Worm (Caenorhabditis elegans): ENCODE data around the gene C25B8.8.

C25B8.8 gene

ce11 chrX:6609717-6610116 lies at the start of gene C25B8.8:
Gene C25B8.8, plus strand, starts transcription at chrX:6610017.
- TF ChIP-seq med-1 (GFP tag; optimal IDR thresholded peaks at IDR 0.05; ENCODE audit: insufficient read depth) (no peak), ztf-29 (GFP tag; IDR thresholded peaks at IDR 0.05) (no peak), ztf-23 (GFP tag; IDR thresholded peaks at IDR 0.05) (no peak)

- TF ChIP-seq tab-1 (GFP tag; IDR thresholded peaks at IDR 0.05) (no peak), cog-1 (tag; optimal IDR thresholded peaks at IDR 0.05) (no peak), ztf-23 (GFP tag; IDR thresholded peaks at IDR 0.05) (no peak), klf-2 (GFP tag; conservative IDR thresholded peaks at IDR 0.05) (no peak), flt-1 (GFP tag; IDR thresholded peaks at IDR 0.05) (no peak), ref-1 (GFP tag; conservative IDR thresholded peaks at IDR 0.05) (no peak), ztf-29 (GFP tag; IDR thresholded peaks at IDR 0.05) (no peak), T22C8.4 (GFP tag; IDR thresholded peaks at IDR 0.05) (no peak), med-1 (GFP tag; optimal IDR thresholded peaks at IDR 0.05; ENCODE audit: insufficient read depth) (no peak)
Measured at ce11 chrX:6560495-6560894, 49.3 kb upstream of the C25B8.8 start.

DNA sequence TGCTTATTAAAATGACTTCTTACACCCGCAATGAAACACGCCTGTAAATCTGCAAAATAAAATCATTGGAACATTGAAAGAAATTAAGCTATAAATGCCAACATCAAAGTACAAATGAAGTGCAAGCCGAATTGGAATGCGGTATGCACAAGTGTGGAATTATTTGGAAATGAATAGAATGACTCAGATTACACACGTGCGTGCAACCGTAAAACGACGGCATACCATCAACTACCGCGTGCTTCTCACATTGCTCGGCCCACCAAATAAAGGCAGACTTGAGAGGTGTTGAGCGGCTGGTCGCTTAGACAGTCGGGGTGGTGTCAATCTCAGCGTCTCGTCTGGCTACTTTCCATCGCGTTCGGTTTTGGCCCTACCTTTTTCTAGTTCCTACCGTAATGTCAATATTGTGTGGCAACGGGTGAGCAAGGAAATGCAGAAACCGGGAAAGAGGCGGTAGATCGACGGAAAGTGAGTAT lies 47.4 kb upstream of the C25B8.8 start, which contains the start of gene aaim-1:
aaim-1 (minus strand) TSS at position 51 of the 479 bp plus-strand sequence.
- TF ChIP-seq cog-1 (tag; optimal IDR thresholded peaks at IDR 0.05) = no peak
- TF ChIP-seq T22C8.4 (GFP tag; IDR thresholded peaks at IDR 0.05) = no peak
- no peak for TF ChIP-seq flt-1 (GFP tag; IDR thresholded peaks at IDR 0.05)
- no peak for TF ChIP-seq med-1 (GFP tag; optimal IDR thresholded peaks at IDR 0.05; ENCODE audit: insufficient read depth)
- TF ChIP-seq ztf-29 (GFP tag; IDR thresholded peaks at IDR 0.05) = no peak
- no peak for TF ChIP-seq ztf-23 (GFP tag; IDR thresholded peaks at IDR 0.05)
- TF ChIP-seq klf-2 (GFP tag; conservative IDR thresholded peaks at IDR 0.05) = no peak
- TF ChIP-seq tab-1 (GFP tag; IDR thresholded peaks at IDR 0.05) = no peak
- TF ChIP-seq ref-1 (GFP tag; conservative IDR thresholded peaks at IDR 0.05) = no peak

DNA sequence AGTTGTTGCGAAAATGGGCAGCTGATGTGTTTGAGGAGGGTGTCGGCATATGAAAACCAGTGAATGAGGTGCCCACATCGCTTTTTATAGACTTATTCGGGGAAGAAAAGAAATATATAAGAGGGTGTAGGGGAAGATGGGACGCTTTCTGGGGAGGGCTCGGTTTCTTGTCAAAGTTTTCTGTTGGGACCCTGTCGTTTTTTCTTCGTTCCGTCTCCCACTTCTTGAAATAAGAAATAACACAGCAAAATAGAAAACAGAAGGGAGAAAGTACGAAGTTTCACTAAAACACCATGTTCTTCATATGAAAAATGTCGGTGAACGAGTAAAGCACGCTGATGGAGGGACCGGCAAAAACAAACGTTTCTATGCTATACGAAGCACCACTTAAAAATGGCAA lies 40.2 kb upstream of the C25B8.8 start, which contains the start of gene dop-3:
dop-3 (minus strand) TSS at position 101 of the 400 bp plus-strand sequence.
- TF ChIP-seq T22C8.4 (GFP tag; IDR thresholded peaks at IDR 0.05) (no peak), klf-2 (GFP tag; conservative IDR thresholded peaks at IDR 0.05) (no peak), cog-1 (tag; optimal IDR thresholded peaks at IDR 0.05) (no peak), flt-1 (GFP tag; IDR thresholded peaks at IDR 0.05) (no peak), med-1 (GFP tag; optimal IDR thresholded peaks at IDR 0.05; ENCODE audit: insufficient read depth) (no peak), ref-1 (GFP tag; conservative IDR thresholded peaks at IDR 0.05) (no peak), tab-1 (GFP tag; IDR thresholded peaks at IDR 0.05) (no peak), ztf-23 (GFP tag; IDR thresholded peaks at IDR 0.05) (no peak), ztf-29 (GFP tag; IDR thresholded peaks at IDR 0.05) (no peak)

ce11 chrX:6572987-6573386 lies 36.8 kb upstream of the C25B8.8 start:
- no peak for TF ChIP-seq flt-1 (GFP tag; IDR thresholded peaks at IDR 0.05)
- TF ChIP-seq tab-1 (GFP tag; IDR thresholded peaks at IDR 0.05) = no peak
- TF ChIP-seq ztf-23 (GFP tag; IDR thresholded peaks at IDR 0.05) = no peak
- TF ChIP-seq klf-2 (GFP tag; conservative IDR thresholded peaks at IDR 0.05) = no peak
- TF ChIP-seq ref-1 (GFP tag; conservative IDR thresholded peaks at IDR 0.05) = no peak
- TF ChIP-seq med-1 (GFP tag; optimal IDR thresholded peaks at IDR 0.05; ENCODE audit: insufficient read depth) = no peak

DNA sequence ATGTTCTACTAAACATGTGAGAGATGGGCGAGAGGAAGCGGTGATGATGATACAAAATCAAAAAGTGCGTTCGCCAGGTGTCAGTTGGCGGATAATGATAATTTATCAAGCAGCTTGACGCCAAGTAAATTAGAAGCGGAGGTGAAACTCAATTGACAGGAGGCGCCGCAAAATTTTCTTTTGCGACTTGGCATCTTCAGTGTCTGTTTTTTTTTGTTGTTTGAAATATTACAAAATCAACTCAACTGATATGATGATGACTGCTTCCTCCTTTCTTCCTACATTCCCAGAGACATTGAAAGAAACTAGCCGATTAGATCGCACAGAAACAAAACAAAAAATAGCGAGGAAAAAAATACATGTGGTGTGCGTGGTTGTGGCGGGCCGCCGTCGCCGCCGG lies 33.8 kb upstream of the C25B8.8 start:
- TF ChIP-seq ref-1 (GFP tag; conservative IDR thresholded peaks at IDR 0.05) (no peak), tab-1 (GFP tag; IDR thresholded peaks at IDR 0.05) (no peak), klf-2 (GFP tag; conservative IDR thresholded peaks at IDR 0.05) (no peak), flt-1 (GFP tag; IDR thresholded peaks at IDR 0.05) (no peak), ztf-29 (GFP tag; IDR thresholded peaks at IDR 0.05) (no peak), med-1 (GFP tag; optimal IDR thresholded peaks at IDR 0.05; ENCODE audit: insufficient read depth) (no peak), cog-1 (tag; optimal IDR thresholded peaks at IDR 0.05) (no peak), T22C8.4 (GFP tag; IDR thresholded peaks at IDR 0.05) (no peak), ztf-23 (GFP tag; IDR thresholded peaks at IDR 0.05) (no peak)

DNA sequence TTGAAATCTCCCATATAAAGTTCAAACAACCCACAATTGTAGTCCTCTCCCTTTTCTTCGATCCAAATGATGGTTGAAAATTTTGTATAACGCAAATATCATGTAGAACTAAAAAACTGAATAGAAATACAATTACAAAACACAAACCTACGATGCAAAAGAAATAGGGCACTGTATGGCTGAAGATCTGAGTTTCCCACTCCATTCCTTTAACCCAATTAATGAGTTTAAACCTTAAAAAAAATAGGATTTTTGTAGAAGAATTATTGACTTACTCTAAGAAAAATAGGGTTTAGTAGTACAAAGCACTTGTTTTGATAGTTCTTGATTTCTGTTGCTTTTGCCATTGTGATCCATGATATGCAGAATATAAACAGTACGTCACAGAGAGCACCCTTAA lies 26.4 kb upstream of the C25B8.8 start:
- TF ChIP-seq ztf-29 (GFP tag; IDR thresholded peaks at IDR 0.05) = no peak
- no peak for TF ChIP-seq flt-1 (GFP tag; IDR thresholded peaks at IDR 0.05)
- no peak for TF ChIP-seq cog-1 (tag; optimal IDR thresholded peaks at IDR 0.05)
- TF ChIP-seq tab-1 (GFP tag; IDR thresholded peaks at IDR 0.05) = no peak
- no peak for TF ChIP-seq ref-1 (GFP tag; conservative IDR thresholded peaks at IDR 0.05)
- no peak for TF ChIP-seq med-1 (GFP tag; optimal IDR thresholded peaks at IDR 0.05; ENCODE audit: insufficient read depth)
- no peak for TF ChIP-seq T22C8.4 (GFP tag; IDR thresholded peaks at IDR 0.05)
- TF ChIP-seq ztf-23 (GFP tag; IDR thresholded peaks at IDR 0.05) = no peak
- no peak for TF ChIP-seq klf-2 (GFP tag; conservative IDR thresholded peaks at IDR 0.05)

DNA sequence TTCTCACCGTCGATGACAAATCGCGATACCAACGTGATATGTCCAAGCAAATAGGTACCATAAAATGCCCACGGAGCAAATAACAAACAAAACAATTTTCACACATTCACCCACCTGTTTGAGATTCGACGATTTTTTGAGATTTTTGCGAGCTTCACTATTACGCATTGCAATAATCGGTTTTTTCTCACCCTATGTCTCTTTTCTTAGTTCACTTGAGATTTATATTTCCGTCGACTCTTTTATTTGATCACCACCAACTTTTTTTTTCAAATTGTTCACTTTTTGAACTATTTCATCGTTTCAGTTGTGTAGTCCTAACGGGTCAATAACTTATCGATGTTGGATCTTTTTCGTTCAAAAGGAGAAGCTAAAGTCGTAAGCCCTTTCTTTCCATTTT lies 21.3 kb upstream of the C25B8.8 start, which contains the start of gene fbxl-4:
fbxl-4 (plus strand) TSS at position 301 of the 400 bp plus-strand sequence.
- TF ChIP-seq klf-2 (GFP tag; conservative IDR thresholded peaks at IDR 0.05) = no peak
- TF ChIP-seq ztf-29 (GFP tag; IDR thresholded peaks at IDR 0.05) = no peak
- no peak for TF ChIP-seq cog-1 (tag; optimal IDR thresholded peaks at IDR 0.05)
- no peak for TF ChIP-seq T22C8.4 (GFP tag; IDR thresholded peaks at IDR 0.05)
- TF ChIP-seq ztf-23 (GFP tag; IDR thresholded peaks at IDR 0.05) = no peak
- TF ChIP-seq ref-1 (GFP tag; conservative IDR thresholded peaks at IDR 0.05) = no peak
- no peak for TF ChIP-seq tab-1 (GFP tag; IDR thresholded peaks at IDR 0.05)
- no peak for TF ChIP-seq med-1 (GFP tag; optimal IDR thresholded peaks at IDR 0.05; ENCODE audit: insufficient read depth)
- TF ChIP-seq flt-1 (GFP tag; IDR thresholded peaks at IDR 0.05) = no peak

ce11 chrX:6591674-6592073 lies 18.1 kb upstream of the C25B8.8 start:
- TF ChIP-seq flt-1 (GFP tag; IDR thresholded peaks at IDR 0.05) = no peak
- TF ChIP-seq T22C8.4 (GFP tag; IDR thresholded peaks at IDR 0.05) = no peak
- TF ChIP-seq klf-2 (GFP tag; conservative IDR thresholded peaks at IDR 0.05) = no peak
- no peak for TF ChIP-seq tab-1 (GFP tag; IDR thresholded peaks at IDR 0.05)
- TF ChIP-seq ztf-29 (GFP tag; IDR thresholded peaks at IDR 0.05) = no peak
- TF ChIP-seq cog-1 (tag; optimal IDR thresholded peaks at IDR 0.05) = no peak
- TF ChIP-seq ztf-23 (GFP tag; IDR thresholded peaks at IDR 0.05) = no peak
- TF ChIP-seq med-1 (GFP tag; optimal IDR thresholded peaks at IDR 0.05; ENCODE audit: insufficient read depth) = no peak
- TF ChIP-seq ref-1 (GFP tag; conservative IDR thresholded peaks at IDR 0.05) = no peak
